Worm (Caenorhabditis elegans) whole organism, L2 larva: ENCODE data around the gene srx-9.

Source experiments
- C34F6.9 ChIP-seq: fragments of 150-350 bp; optimal IDR thresholded peaks from 2 replicates; lab custom pipeline; 2014; ENCODE audit warnings: missing biosample characterization, missing genetic modification characterization
- F13H6.1 ChIP-seq: sonication (generic microtip); optimal IDR thresholded peaks from 2 replicates; lab custom pipeline; 2016; ENCODE audit warnings: missing genetic modification characterization, missing compliant biosample characterization
- alr-1 ChIP-seq: fragments of 150-350 bp; optimal IDR thresholded peaks from 2 replicates; lab custom pipeline; 2014; ENCODE audit warnings: missing biosample characterization, missing genetic modification characterization
- aly-2 ChIP-seq: fragments of 150-350 bp; optimal IDR thresholded peaks from 2 replicates; lab custom pipeline; 2014; ENCODE audit warnings: missing biosample characterization, missing genetic modification characterization
- ama-1 ChIP-seq: fragments of 150-350 bp; optimal IDR thresholded peaks from 2 replicates; lab custom pipeline; 2018; ENCODE audit warnings: inconsistent platforms
- blmp-1 ChIP-seq: sonication (generic microtip); optimal IDR thresholded peaks from 2 replicates; lab custom pipeline; 2017; ENCODE audit warnings: missing genetic modification characterization, mild to moderate bottlenecking, missing compliant biosample characterization, antibody characterized with exemption, moderate library complexity; ENCODE audit not compliant: insufficient read depth
- ceh-16 ChIP-seq: fragments of 150-350 bp; optimal IDR thresholded peaks from 2 replicates; lab custom pipeline; 2014; ENCODE audit warnings: missing biosample characterization, missing genetic modification characterization
- ceh-82 ChIP-seq: fragments of 150-350 bp; optimal IDR thresholded peaks from 2 replicates; lab custom pipeline; 2014; ENCODE audit warnings: missing biosample characterization, missing genetic modification characterization
- crh-2 ChIP-seq: sonication (generic microtip); optimal IDR thresholded peaks from 2 replicates; lab custom pipeline; 2017; ENCODE audit warnings: missing biosample characterization, missing genetic modification characterization
- egl-27 ChIP-seq: sonication (generic microtip); optimal IDR thresholded peaks from 3 replicates; lab custom pipeline; 2017; ENCODE audit warnings: missing biosample characterization, missing genetic modification reagents, missing genetic modification characterization
- elt-3 ChIP-seq: sonication (generic microtip); optimal IDR thresholded peaks from 2 replicates; lab custom pipeline; 2017; ENCODE audit warnings: missing biosample characterization, missing genetic modification characterization
- fos-1 ChIP-seq: fragments of 150-350 bp; optimal IDR thresholded peaks from 2 replicates; lab custom pipeline; 2014; ENCODE audit warnings: missing biosample characterization, missing genetic modification characterization
- lin-11 ChIP-seq: fragments of 150-350 bp; sonication (generic microtip); optimal IDR thresholded peaks from 2 replicates; lab custom pipeline; 2014; ENCODE audit warnings: missing biosample characterization, missing genetic modification characterization, inconsistent platforms, mixed read lengths
- lin-13 ChIP-seq: fragments of 150-350 bp; optimal IDR thresholded peaks from 2 replicates; lab custom pipeline; 2014; ENCODE audit warnings: missing biosample characterization, missing genetic modification reagents, missing genetic modification characterization
- lsy-2 ChIP-seq, 2 experiments: fragments of 150-350 bp in 1 of 2; sonication (generic microtip) in 1 of 2; optimal IDR thresholded peaks; 2 replicates each; lab custom pipeline; 2014 to 2017; ENCODE audit warnings: missing biosample characterization in 2 of 2, missing genetic modification characterization in 2 of 2
- mab-5 ChIP-seq: fragments of 150-350 bp; optimal IDR thresholded peaks from 2 replicates; lab custom pipeline; 2014; ENCODE audit warnings: missing biosample characterization, missing genetic modification characterization
- mbf-1 ChIP-seq: sonication (generic microtip); optimal IDR thresholded peaks from 2 replicates; lab custom pipeline; 2017; ENCODE audit warnings: missing biosample characterization, missing genetic modification characterization
- mdl-1 ChIP-seq, 2 experiments: fragments of 150-350 bp in 1 of 2; sonication (generic microtip) in 1 of 2; optimal IDR thresholded peaks; 2 replicates each; lab custom pipeline; 2017; ENCODE audit warnings: missing biosample characterization in 2 of 2, missing genetic modification characterization in 2 of 2
- nhr-10 ChIP-seq: sonication (generic microtip); optimal IDR thresholded peaks from 2 replicates; lab custom pipeline; 2017; ENCODE audit warnings: missing biosample characterization, missing genetic modification characterization
- nhr-11 ChIP-seq: fragments of 150-350 bp; optimal IDR thresholded peaks from 2 replicates; lab custom pipeline; 2014; ENCODE audit warnings: missing biosample characterization, missing genetic modification characterization
- nhr-12 ChIP-seq: fragments of 150-350 bp; optimal IDR thresholded peaks from 2 replicates; lab custom pipeline; 2014; ENCODE audit warnings: missing biosample characterization, missing genetic modification characterization
- nhr-129 ChIP-seq: fragments of 150-350 bp; optimal IDR thresholded peaks from 2 replicates; lab custom pipeline; 2014; ENCODE audit warnings: missing biosample characterization, missing genetic modification characterization
- nhr-21 ChIP-seq: fragments of 150-350 bp; optimal IDR thresholded peaks from 2 replicates; lab custom pipeline; 2014; ENCODE audit warnings: missing biosample characterization, missing genetic modification characterization
- nhr-23 ChIP-seq: fragments of 150-350 bp; optimal IDR thresholded peaks from 2 replicates; lab custom pipeline; 2014; ENCODE audit warnings: missing biosample characterization, missing genetic modification reagents, missing genetic modification characterization
- nhr-25 ChIP-seq: fragments of 150-350 bp; sonication (generic microtip); optimal IDR thresholded peaks from 3 replicates; lab custom pipeline; 2014; ENCODE audit warnings: missing biosample characterization, missing genetic modification characterization
- nhr-6 ChIP-seq: fragments of 150-350 bp; optimal IDR thresholded peaks from 2 replicates; lab custom pipeline; 2014; ENCODE audit warnings: missing biosample characterization, missing genetic modification characterization
- peb-1 ChIP-seq: fragments of 150-350 bp; optimal IDR thresholded peaks from 2 replicates; lab custom pipeline; 2014; ENCODE audit warnings: missing biosample characterization, missing genetic modification characterization
- sem-4 ChIP-seq: fragments of 150-350 bp; optimal IDR thresholded peaks from 2 replicates; lab custom pipeline; 2014; ENCODE audit warnings: missing biosample characterization, missing genetic modification reagents, missing genetic modification characterization
- skn-1 ChIP-seq: sonication (generic microtip); optimal IDR thresholded peaks from 2 replicates; lab custom pipeline; 2017; ENCODE audit warnings: missing biosample characterization, missing genetic modification characterization
- sma-3 ChIP-seq: sonication (generic microtip); optimal IDR thresholded peaks from 2 replicates; lab custom pipeline; 2016; ENCODE audit warnings: missing genetic modification reagents, missing genetic modification characterization, missing compliant biosample characterization
- sma-9 ChIP-seq, 2 experiments: fragments of 150-350 bp in 1 of 2; sonication (generic microtip) in 1 of 2; optimal IDR thresholded peaks; 2 replicates each; lab custom pipeline; 2014 to 2016; ENCODE audit warnings: missing genetic modification characterization in 2 of 2, mild to moderate bottlenecking in 1 of 2, missing biosample characterization in 1 of 2, missing compliant biosample characterization in 1 of 2, missing genetic modification reagents in 1 of 2, moderate library complexity in 1 of 2
- snpc-4 ChIP-seq: fragments of 150-350 bp; optimal IDR thresholded peaks from 2 replicates; lab custom pipeline; 2014; ENCODE audit warnings: missing biosample characterization, missing genetic modification characterization
- unc-39 ChIP-seq: fragments of 150-350 bp; optimal IDR thresholded peaks from 2 replicates; lab custom pipeline; 2014; ENCODE audit warnings: missing biosample characterization, missing genetic modification characterization
- unc-62 ChIP-seq: fragments of 150-350 bp; optimal IDR thresholded peaks from 2 replicates; lab custom pipeline; 2014; ENCODE audit warnings: missing biosample characterization, missing genetic modification reagents, missing genetic modification characterization
- zag-1 ChIP-seq: fragments of 150-350 bp; optimal IDR thresholded peaks from 2 replicates; lab custom pipeline; 2014; ENCODE audit warnings: missing biosample characterization, missing genetic modification characterization
- ztf-1 ChIP-seq: fragments of 200-800 bp; sonication (Bioruptor generic); conservative IDR thresholded peaks from 2 replicates; pipeline ENCODE4 v1.3.6; 2022; ENCODE audit warnings: missing genetic modification characterization, missing compliant biosample characterization
- ztf-11 ChIP-seq: sonication (generic microtip); optimal IDR thresholded peaks from 2 replicates; lab custom pipeline; 2017; ENCODE audit warnings: missing biosample characterization, missing genetic modification characterization

srx-9 gene

ce11 chrV:7415780-7416428, 20.6 kb upstream of the srx-9 start, which contains the start of gene F18E3.13 (continued):
- TF ChIP-seq C34F6.9 (tag; lab: Kevin White, UChicago): no peak
- TF ChIP-seq, all 48 proteins: peak for 15

ce11 chrV:7414909-7415308, 19.6 kb upstream of the srx-9 start, which contains the start of gene F18E3.12:
TSS of gene F18E3.12 (plus strand) at chrV:7414985.
- no peak for TF ChIP-seq F13H6.1 (tag; lab: Kevin White, UChicago)
- no peak for TF ChIP-seq nhr-25 (tag; lab: Kevin White, UChicago)
- TF ChIP-seq peb-1: no peak
- TF ChIP-seq ama-1 (lab: Kevin White, UChicago): peak; percentile 77

ce11 chrV:7413107-7413774, 18.0 kb upstream of the srx-9 start, which contains the start of gene F18E3.11:
TSS of gene F18E3.11 (plus strand) at chrV:7413482.
- no peak for TF ChIP-seq nhr-12 (tag; lab: Kevin White, UChicago)
- peak; percentile 6 for TF ChIP-seq nhr-6 (tag; lab: Kevin White, UChicago)
- peak; percentile 9 for TF ChIP-seq crh-2 (tag; lab: Kevin White, UChicago)
- peak; percentile 78 for TF ChIP-seq blmp-1 (tag; lab: Kevin White, UChicago)
- TF ChIP-seq nhr-129 (tag; lab: Kevin White, UChicago): peak; percentile 84
- no peak for TF ChIP-seq sem-4 (tag; lab: Kevin White, UChicago)
- peak; percentile 89 for TF ChIP-seq ama-1 (lab: Kevin White, UChicago)
- no peak for TF ChIP-seq ztf-1 (GFP tag; lab: Robert Waterston, UW)
- TF ChIP-seq unc-62 (GFP tag; lab: Kevin White, UChicago): no peak
- no peak for TF ChIP-seq alr-1 (tag; lab: Kevin White, UChicago)
- TF ChIP-seq nhr-25 (tag; lab: Kevin White, UChicago): peak; percentile 85
- TF ChIP-seq mab-5: no peak
- TF ChIP-seq F13H6.1 (tag; lab: Kevin White, UChicago): no peak
- TF ChIP-seq snpc-4 (tag; lab: Kevin White, UChicago): no peak
- no peak for TF ChIP-seq elt-3 (tag; lab: Kevin White, UChicago)
- no peak for TF ChIP-seq nhr-23 (tag; lab: Kevin White, UChicago)
- TF ChIP-seq peb-1: no peak
- no peak for TF ChIP-seq lsy-2 (tag; optimal IDR thresholded peaks at IDR 0.05; lab: Kevin White, UChicago)
- TF ChIP-seq lin-11 (tag; lab: Kevin White, UChicago): no peak
- no peak for TF ChIP-seq aly-2 (tag; lab: Kevin White, UChicago)
- no peak for TF ChIP-seq zag-1 (tag; lab: Kevin White, UChicago)
- no peak for TF ChIP-seq nhr-11
- TF ChIP-seq nhr-10 (tag; lab: Kevin White, UChicago): no peak
- TF ChIP-seq ztf-11 (tag; lab: Kevin White, UChicago): no peak
- TF ChIP-seq ceh-16 (tag; lab: Kevin White, UChicago): no peak
- TF ChIP-seq skn-1 (tag; lab: Kevin White, UChicago): no peak
- no peak for TF ChIP-seq ceh-82
- no peak for TF ChIP-seq fos-1 (tag; lab: Kevin White, UChicago)
- TF ChIP-seq nhr-21 (tag; lab: Kevin White, UChicago): peak; percentile 80
- TF ChIP-seq sma-3 (GFP tag; lab: Kevin White, UChicago): peak; percentile 49
- TF ChIP-seq mdl-1 (tag; optimal IDR thresholded peaks at IDR 0.05; lab: Kevin White, UChicago): no peak
- TF ChIP-seq egl-27 (tag; lab: Kevin White, UChicago): no peak
- no peak for TF ChIP-seq mbf-1 (tag; lab: Kevin White, UChicago)
- no peak for TF ChIP-seq unc-39 (tag; lab: Kevin White, UChicago)
- TF ChIP-seq sma-9 (GFP tag; optimal IDR thresholded peaks at IDR 0.05; lab: Kevin White, UChicago): peak; percentile 84
- TF ChIP-seq sma-9 (tag; optimal IDR thresholded peaks at IDR 0.05; lab: Kevin White, UChicago): no peak
- TF ChIP-seq lin-13 (GFP tag; lab: Kevin White, UChicago): no peak
- TF ChIP-seq, all 48 proteins: peak for 9
